Fruit fly (Drosophila melanogaster): ENCODE data around the gene CG33170.

Gene CG33170

DNA sequence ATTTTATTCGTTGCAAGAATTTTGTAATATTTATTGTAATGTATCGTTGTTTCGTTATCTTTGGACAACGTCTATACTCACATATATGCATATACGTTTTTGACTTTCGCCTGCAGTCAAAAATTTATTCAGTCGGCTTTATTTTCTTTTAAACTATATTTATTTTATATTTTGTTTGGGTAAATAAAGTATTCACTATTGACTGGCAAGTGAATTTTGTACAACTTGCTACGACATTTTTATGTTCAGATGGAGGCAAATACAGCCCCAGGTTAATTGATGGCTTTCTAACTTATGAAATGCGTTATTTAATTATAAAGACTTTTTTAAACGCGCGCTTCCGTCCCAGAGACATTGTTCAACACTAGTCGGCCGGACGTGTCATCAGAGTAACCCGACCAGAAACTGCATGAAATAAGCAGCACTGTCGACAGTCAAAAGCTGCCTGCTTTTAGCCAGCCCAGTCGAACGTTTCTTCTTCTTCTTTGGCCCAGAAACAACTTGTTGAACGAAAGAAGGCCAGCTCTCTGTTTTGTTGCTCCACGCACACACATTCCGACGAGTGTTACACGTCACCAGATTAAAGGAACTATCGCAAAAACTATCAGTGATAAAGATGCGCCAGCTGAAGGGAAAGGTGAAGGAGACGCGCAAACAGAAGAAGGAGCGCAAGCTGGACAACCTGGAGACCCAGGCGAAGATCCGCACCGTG lies 877 bp upstream of the CG33170 start, which contains the start of gene CG33169 (continued):
- peak; percentile 67 for TF ChIP-seq Fer2 (tag; optimal IDR thresholded peaks at IDR 0.05)
- TF ChIP-seq salm (tag; optimal IDR thresholded peaks at IDR 0.05), result peak; percentile 23
- TF ChIP-seq CG15479 (GFP tag; optimal IDR thresholded peaks at IDR 0.05), result no peak
- TF ChIP-seq mirr (GFP tag; optimal IDR thresholded peaks at IDR 0.05), result peak; percentile 94
- TF ChIP-seq CG9215 (GFP tag; IDR thresholded peaks at IDR 0.05), result peak; percentile 80
- TF ChIP-seq CG8290 (GFP tag; optimal IDR thresholded peaks at IDR 0.05), result peak; percentile 90
- peak; percentile 33 to 97 for TF ChIP-seq CG8290 (tag; optimal IDR thresholded peaks at IDR 0.05)
- TF ChIP-seq mam (GFP tag; optimal IDR thresholded peaks at IDR 0.05), result peak; percentile 96
- TF ChIP-seq CG5180 (GFP tag; optimal IDR thresholded peaks at IDR 0.05), result peak; percentile 90
- peak; percentile 83 for TF ChIP-seq Sry-δ (GFP tag; optimal IDR thresholded peaks at IDR 0.05)
- TF ChIP-seq Sry-β (GFP tag; optimal IDR thresholded peaks at IDR 0.05), result peak; percentile 23
- no peak for TF ChIP-seq lov (optimal IDR thresholded peaks at IDR 0.05)
- 0 out of 3 replicates have a peak, but pooled peaks have one; percentile 71 for TF ChIP-seq lov (GFP tag; IDR thresholded peaks at IDR 0.05)
- peak; percentile 71; the same call in 2 of the 3 replicates for TF ChIP-seq so (GFP tag; IDR thresholded peaks at IDR 0.05)
- TF ChIP-seq chm (GFP tag; IDR thresholded peaks at IDR 0.05), result peak; percentile 76
- TF ChIP-seq CG13894 (tag; optimal IDR thresholded peaks at IDR 0.05), result peak; percentile 93
- TF ChIP-seq sisA (GFP tag; IDR thresholded peaks at IDR 0.05), result peak; percentile 88
- TF ChIP-seq klu (GFP tag; IDR thresholded peaks at IDR 0.05), result peak; percentile 78
- peak; percentile 79 for TF ChIP-seq CG18619 (GFP tag; optimal IDR thresholded peaks at IDR 0.05)
- TF ChIP-seq ewg (GFP tag; optimal IDR thresholded peaks at IDR 0.05), result peak; percentile 85
- TF ChIP-seq emc (GFP tag; optimal IDR thresholded peaks at IDR 0.05), result peak; percentile 88
- TF ChIP-seq shn (GFP tag; optimal IDR thresholded peaks at IDR 0.05), result peak; percentile 90
- TF ChIP-seq row (GFP tag; IDR thresholded peaks at IDR 0.05), result peak; percentile 69
- peak; percentile 35; the same call in 1 of the 2 replicates for TF ChIP-seq aop (GFP tag; IDR thresholded peaks at IDR 0.05)
- peak; percentile 52 for TF ChIP-seq CG10147 (GFP tag; optimal IDR thresholded peaks at IDR 0.05)
- TF ChIP-seq fu2 (GFP tag; optimal IDR thresholded peaks at IDR 0.05), result peak; percentile 91
- TF ChIP-seq nom (GFP tag; optimal IDR thresholded peaks at IDR 0.05), result peak; percentile 58
- TF ChIP-seq CG7928 (GFP tag; optimal IDR thresholded peaks at IDR 0.05), result peak; percentile 67
- TF ChIP-seq CG1602 (GFP tag; optimal IDR thresholded peaks at IDR 0.05), result peak; percentile 67
- peak; percentile 76 for TF ChIP-seq onecut (GFP tag; IDR thresholded peaks at IDR 0.05)
- TF ChIP-seq grn (GFP tag; optimal IDR thresholded peaks at IDR 0.05), result peak; percentile 18
- TF ChIP-seq CG12942 (GFP tag; optimal IDR thresholded peaks at IDR 0.05), result peak; percentile 84
- TF ChIP-seq CG8089 (GFP tag; optimal IDR thresholded peaks at IDR 0.05), result peak; percentile 81
- TF ChIP-seq Neu2 (GFP tag; optimal IDR thresholded peaks at IDR 0.05; ENCODE audit: borderline replicate concordance), result peak; percentile 3
- TF ChIP-seq Hand (GFP tag; optimal IDR thresholded peaks at IDR 0.05), result peak; percentile 47
- peak; percentile 84 for TF ChIP-seq ranshi (GFP tag; IDR thresholded peaks at IDR 0.05)
- TF ChIP-seq pan (optimal IDR thresholded peaks at IDR 0.05), result no peak
- TF ChIP-seq pan (GFP tag; optimal IDR thresholded peaks at IDR 0.05 in 1 of 2, IDR thresholded peaks at IDR 0.05 in 1 of 2), result peak in 1 of 2 experiments; percentile 81
- TF ChIP-seq hb (GFP tag; IDR thresholded peaks at IDR 0.05; ENCODE audit: partially characterized antibody), result peak; percentile 35; the same call in 1 of the 3 replicates
- TF ChIP-seq Hey (tag; optimal IDR thresholded peaks at IDR 0.05), result peak; percentile 71
- TF ChIP-seq Antp (GFP tag; optimal IDR thresholded peaks at IDR 0.05), result peak; percentile 93
- no peak for TF ChIP-seq cad (GFP tag; optimal IDR thresholded peaks at IDR 0.05)
- peak; percentile 67 for TF ChIP-seq Usf (GFP tag; optimal IDR thresholded peaks at IDR 0.05)
- peak; percentile 71 for TF ChIP-seq Opbp (GFP tag; IDR thresholded peaks at IDR 0.05; ENCODE audit: partially characterized antibody)
- no peak for TF ChIP-seq CG10565 (GFP tag; optimal IDR thresholded peaks at IDR 0.05)
- TF ChIP-seq vvl (GFP tag; IDR thresholded peaks at IDR 0.05), result peak; percentile 91
- TF ChIP-seq CG15073 (GFP tag; optimal IDR thresholded peaks at IDR 0.05), result no peak
- TF ChIP-seq CG14667 (GFP tag; IDR thresholded peaks at IDR 0.05), result peak; percentile 73
- TF ChIP-seq CG6854 (GFP tag; optimal IDR thresholded peaks at IDR 0.05), result peak; percentile 28
- no peak for TF ChIP-seq CG11696 (GFP tag; IDR thresholded peaks at IDR 0.05)

Measured in whole organism, embryonic.